Worm (Caenorhabditis elegans): ENCODE measurements around the gene Y37H2A.13.

ce11 chrV:18143445-18143844 is 796 bp downstream of the Y37H2A.13 start, which contains the start of gene Y37H2A.14:
- TF ChIP-seq nhr-77 (tag; optimal IDR thresholded peaks at IDR 0.05) (no peak), fos-1 (tag; optimal IDR thresholded peaks at IDR 0.05) (no peak), ama-1 (optimal IDR thresholded peaks at IDR 0.05) (no peak), fkh-10 (GFP tag; optimal IDR thresholded peaks at IDR 0.05) (no peak), ceh-82 (tag; optimal IDR thresholded peaks at IDR 0.05) (no peak), lin-13 (GFP tag; optimal IDR thresholded peaks at IDR 0.05) (no peak), nhr-90 (tag; optimal IDR thresholded peaks at IDR 0.05; ENCODE audit: poor library complexity) (no peak), hlh-4 (tag; optimal IDR thresholded peaks at IDR 0.05) (no peak), nhr-237 (tag; optimal IDR thresholded peaks at IDR 0.05) (no peak), pqm-1 (tag; optimal IDR thresholded peaks at IDR 0.05) (no peak), elt-2 (tag; optimal IDR thresholded peaks at IDR 0.05) (no peak), snpc-4 (tag; optimal IDR thresholded peaks at IDR 0.05) (no peak), pag-3 (tag; optimal IDR thresholded peaks at IDR 0.05; ENCODE audit: borderline replicate concordance, insufficient read depth) (no peak)

Measured in whole organism, L1 larva.